Worm (Caenorhabditis elegans) whole organism, L2 larva: ENCODE measurements around the gene F35E8.2.

Experiments
- alr-1 ChIP-seq: fragments of 150-350 bp; optimal IDR thresholded peaks from 2 replicates; lab custom pipeline; 2014; ENCODE audit warnings: missing biosample characterization, missing genetic modification characterization
- ama-1 ChIP-seq: fragments of 150-350 bp; optimal IDR thresholded peaks from 2 replicates; lab custom pipeline; 2018; ENCODE audit warnings: inconsistent platforms
- ceh-82 ChIP-seq: fragments of 150-350 bp; optimal IDR thresholded peaks from 2 replicates; lab custom pipeline; 2014; ENCODE audit warnings: missing biosample characterization, missing genetic modification characterization
- lin-39 ChIP-seq: fragments of 150-350 bp; optimal IDR thresholded peaks from 2 replicates; lab custom pipeline; 2014; ENCODE audit warnings: missing biosample characterization, missing genetic modification reagents, missing genetic modification characterization
- peb-1 ChIP-seq: fragments of 150-350 bp; optimal IDR thresholded peaks from 2 replicates; lab custom pipeline; 2014; ENCODE audit warnings: missing biosample characterization, missing genetic modification characterization

DNA sequence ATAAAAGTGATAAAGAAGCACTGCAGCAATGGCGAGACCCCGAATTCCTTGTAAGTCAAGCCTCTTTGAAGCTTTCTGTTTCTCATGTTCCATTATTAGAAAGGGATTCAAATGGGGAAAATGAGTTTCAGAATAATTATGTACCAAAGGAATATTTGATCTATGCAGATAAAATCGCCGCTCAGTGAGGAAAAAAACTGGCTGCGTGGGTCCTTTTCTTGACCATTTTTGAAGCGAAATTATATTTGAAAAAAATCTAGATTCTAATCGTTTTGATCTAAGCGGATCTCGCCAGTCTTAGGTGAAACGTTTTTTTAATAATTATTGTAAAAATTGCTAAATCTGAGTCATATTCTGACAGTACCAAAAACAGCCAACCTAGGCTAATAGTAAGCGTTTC is 20.8 kb upstream of the F35E8.2 start, which contains the start of gene oac-42:
- TF ChIP-seq lin-39 (tag; lab: Kevin White, UChicago) (no peak), ama-1 (lab: Kevin White, UChicago) (no peak), alr-1 (tag; lab: Kevin White, UChicago) (no peak), peb-1 (tag; lab: Kevin White, UChicago) (no peak), ceh-82 (tag; lab: Kevin White, UChicago) (no peak)
